Worm (Caenorhabditis elegans) whole organism, L2 larva: ENCODE data around the gene B0334.10.

Experiments used
- ceh-82 ChIP-seq: fragments of 150-350 bp; optimal IDR thresholded peaks from 2 replicates; lab custom pipeline; 2014; ENCODE audit warnings: missing biosample characterization, missing genetic modification characterization
- gmeb-1 ChIP-seq: fragments of 150-350 bp; optimal IDR thresholded peaks from 2 replicates; lab custom pipeline; 2014; ENCODE audit warnings: missing biosample characterization, missing genetic modification characterization
- nhr-11 ChIP-seq: fragments of 150-350 bp; optimal IDR thresholded peaks from 2 replicates; lab custom pipeline; 2014; ENCODE audit warnings: missing biosample characterization, missing genetic modification characterization
- unc-62 ChIP-seq: fragments of 150-350 bp; optimal IDR thresholded peaks from 2 replicates; lab custom pipeline; 2014; ENCODE audit warnings: missing biosample characterization, missing genetic modification reagents, missing genetic modification characterization
- zag-1 ChIP-seq: fragments of 150-350 bp; optimal IDR thresholded peaks from 2 replicates; lab custom pipeline; 2014; ENCODE audit warnings: missing biosample characterization, missing genetic modification characterization

DNA sequence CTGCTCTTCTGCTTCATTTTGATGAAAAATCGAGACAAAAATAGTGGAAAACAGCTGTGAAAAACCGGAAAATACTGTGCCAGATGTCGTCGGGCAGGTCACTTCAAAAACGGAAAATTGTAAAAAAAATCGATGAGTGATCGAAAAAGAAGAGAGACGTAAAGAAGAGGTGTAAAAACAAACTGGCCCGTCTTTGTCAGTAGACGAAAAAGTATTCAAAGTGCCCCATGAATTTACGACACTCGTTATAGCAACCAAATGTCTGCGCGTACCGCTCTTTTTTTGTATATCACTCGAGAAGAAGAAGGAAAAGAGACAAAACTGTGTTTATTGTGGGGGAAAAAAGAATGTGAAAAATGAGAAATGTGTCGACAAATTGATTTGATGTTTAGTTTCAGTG is 33.1 kb upstream of the B0334.10 start, which contains the start of gene twk-5:
- TF ChIP-seq zag-1 (tag; lab: Kevin White, UChicago): no peak
- no peak for TF ChIP-seq gmeb-1
- TF ChIP-seq unc-62 (GFP tag; lab: Kevin White, UChicago): no peak
- no peak for TF ChIP-seq ceh-82 (tag; lab: Kevin White, UChicago)
- TF ChIP-seq nhr-11 (tag; lab: Kevin White, UChicago): no peak
